Worm (Caenorhabditis elegans): ENCODE results near the gene Y54F10BM.6.

The Y54F10BM.6 gene

ce11 chrIII:2281975-2282957 lies 19.2 kb downstream of the Y54F10BM.6 start, which contains the start of gene Y54F10BM.3:
TSS of gene Y54F10BM.3 (plus strand) at chrIII:2282025.
- no peak for TF ChIP-seq unc-62 (GFP tag; optimal IDR thresholded peaks at IDR 0.05)
- TF ChIP-seq nfya-2 (GFP tag; IDR thresholded peaks at IDR 0.05): no peak
- no peak for TF ChIP-seq C06A6.2 (GFP tag; conservative IDR thresholded peaks at IDR 0.05)
- no peak for TF ChIP-seq F55B11.4 (tag; optimal IDR thresholded peaks at IDR 0.05; ENCODE audit: borderline replicate concordance, insufficient read depth)

- TF ChIP-seq C06A6.2 (GFP tag; conservative IDR thresholded peaks at IDR 0.05) (no peak), nhr-80 (tag; optimal IDR thresholded peaks at IDR 0.05) (no peak), tlf-1 (GFP tag; optimal IDR thresholded peaks at IDR 0.05) (no peak), lir-1 (GFP tag; conservative IDR thresholded peaks at IDR 0.05) (no peak), bed-1 (GFP tag; IDR thresholded peaks at IDR 0.05) (no peak), ztf-25 (GFP tag; IDR thresholded peaks at IDR 0.05) (no peak), hmg-1.2 (GFP tag; IDR thresholded peaks at IDR 0.05) (no peak), attf-3 (GFP tag; conservative IDR thresholded peaks at IDR 0.05) (no peak), snpc-4 (GFP tag; optimal IDR thresholded peaks at IDR 0.05) (no peak), snpc-4 (tag; optimal IDR thresholded peaks at IDR 0.05) (no peak), F37B4.10 (GFP tag; IDR thresholded peaks at IDR 0.05) (no peak), T07F8.4 (tag; optimal IDR thresholded peaks at IDR 0.05) (no peak), snpc-1.1 (tag; optimal IDR thresholded peaks at IDR 0.05; ENCODE audit: insufficient read depth) (no peak), F55B11.4 (tag; optimal IDR thresholded peaks at IDR 0.05; ENCODE audit: borderline replicate concordance, insufficient read depth) (no peak), F57A8.1 (GFP tag; optimal IDR thresholded peaks at IDR 0.05) (no peak), lin-26 (GFP tag; IDR thresholded peaks at IDR 0.05) (no peak), ceh-91 (GFP tag; IDR thresholded peaks at IDR 0.05) (no peak)
Observed at ce11 chrIII:2283341-2283847, 20.4 kb downstream of the Y54F10BM.6 start.

- TF ChIP-seq F37B4.10 (GFP tag; IDR thresholded peaks at IDR 0.05) (no peak), nfya-1 (tag; optimal IDR thresholded peaks at IDR 0.05; ENCODE audit: borderline replicate concordance, insufficient read depth) (no peak), let-607 (tag; optimal IDR thresholded peaks at IDR 0.05) (no peak), Y56A3A.18 (GFP tag; IDR thresholded peaks at IDR 0.05) (no peak), B0336.3 (GFP tag; IDR thresholded peaks at IDR 0.05) (no peak), xnd-1 (tag; optimal IDR thresholded peaks at IDR 0.05) (no peak), unc-130 (GFP tag; optimal IDR thresholded peaks at IDR 0.05) (no peak), tbx-9 (tag; optimal IDR thresholded peaks at IDR 0.05; ENCODE audit: borderline replicate concordance) (no peak)
Observed at ce11 chrIII:2288261-2288660, 25.2 kb downstream of the Y54F10BM.6 start.

ce11 chrIII:2290222-2290938 lies 27.3 kb downstream of the Y54F10BM.6 start:
- TF ChIP-seq lsl-1 (GFP tag; optimal IDR thresholded peaks at IDR 0.05) (peak; percentile 7), rpc-1 (optimal IDR thresholded peaks at IDR 0.05) (peak; percentile 26), rpc-1 (tag; optimal IDR thresholded peaks at IDR 0.05) (peak; percentile 67), B0261.1 (tag; optimal IDR thresholded peaks at IDR 0.05) (peak; percentile 62), hmg-1.2 (GFP tag; IDR thresholded peaks at IDR 0.05) (peak; percentile 29; the same call in 1 of the 2 replicates), tbp1 (GFP tag; optimal IDR thresholded peaks at IDR 0.05) (peak; percentile 82), mcd-1 (GFP tag; IDR thresholded peaks at IDR 0.05) (0 out of 2 replicates have a peak, but pooled peaks have one; percentile 13), lin-26 (GFP tag; IDR thresholded peaks at IDR 0.05) (peak; percentile 65; the same call in 1 of the 2 replicates)
